Worm (Caenorhabditis elegans) whole organism, young adult: ENCODE results near the gene srlf-12.
A peak's percentile ranks its signal among the peaks of the same experiment; 100 is the strongest.

Source experiments
- B0261.1 ChIP-seq: sonication (generic microtip); optimal IDR thresholded peaks from 2 replicates; lab custom pipeline; 2016; ENCODE audit warnings: mild to moderate bottlenecking, missing genetic modification characterization, moderate library complexity, missing compliant biosample characterization
- C17E4.6 ChIP-seq: fragments of 200-800 bp; sonication (Bioruptor generic); IDR thresholded peaks from 2 replicates; pipeline ENCODE4 v1.3.6; 2022; ENCODE audit warnings: missing genetic modification reagents, missing genetic modification characterization, missing compliant biosample characterization
- D2030.7 ChIP-seq: fragments of 200-800 bp; sonication (Bioruptor generic); IDR thresholded peaks from 2 replicates; pipeline ENCODE4 v1.3.6; 2022; ENCODE audit warnings: missing genetic modification reagents, missing genetic modification characterization, missing compliant biosample characterization
- F22D6.2 ChIP-seq: sonication (generic microtip); optimal IDR thresholded peaks from 2 replicates; lab custom pipeline; 2016; ENCODE audit warnings: mild to moderate bottlenecking, missing genetic modification characterization, missing compliant biosample characterization
- F33H1.4 ChIP-seq: fragments of 200-800 bp; sonication (Bioruptor generic); IDR thresholded peaks from 2 replicates; pipeline ENCODE4 v1.3.6; 2022; ENCODE audit warnings: missing genetic modification reagents, missing genetic modification characterization, missing compliant biosample characterization
- F39B2.1 ChIP-seq: fragments of 200-800 bp; sonication (Bioruptor generic); IDR thresholded peaks from 2 replicates; pipeline ENCODE4 v1.3.6; 2022; ENCODE audit warnings: missing genetic modification reagents, missing genetic modification characterization, missing compliant biosample characterization
- F49E8.2 ChIP-seq: sonication (generic microtip); optimal IDR thresholded peaks from 3 replicates; lab custom pipeline; 2017; ENCODE audit warnings: missing genetic modification characterization, mild to moderate bottlenecking, missing compliant biosample characterization, antibody characterized with exemption, moderate library complexity; ENCODE audit not compliant: insufficient read depth
- T26A5.8 ChIP-seq: sonication (generic microtip); optimal IDR thresholded peaks from 2 replicates; lab custom pipeline; 2016; ENCODE audit warnings: missing genetic modification characterization, missing compliant biosample characterization
- ama-1 ChIP-seq, 3 experiments: fragments of 150-350 bp in 1 of 3; sonication (generic microtip) in 2 of 3; optimal IDR thresholded peaks; 2 replicates each; lab custom pipeline; 2014 to 2018; ENCODE audit warnings: missing biosample characterization in 2 of 3, missing genetic modification characterization in 2 of 3, missing genetic modification reagents in 2 of 3
- attf-3 ChIP-seq: fragments of 200-800 bp; sonication (Bioruptor generic); conservative IDR thresholded peaks from 2 replicates; pipeline ENCODE4 v1.3.6; 2022; ENCODE audit warnings: missing genetic modification reagents, missing genetic modification characterization, missing compliant biosample characterization
- attf-5 ChIP-seq: fragments of 200-800 bp; sonication (Bioruptor generic); optimal IDR thresholded peaks from 2 replicates; lab custom pipeline; 2018; ENCODE audit warnings: mild to moderate bottlenecking, missing genetic modification characterization, missing compliant biosample characterization
- bed-1 ChIP-seq: fragments of 200-800 bp; sonication (Bioruptor generic); IDR thresholded peaks from 2 replicates; pipeline ENCODE4 v1.3.6; 2022; ENCODE audit warnings: missing genetic modification reagents, missing genetic modification characterization, missing compliant biosample characterization
- cebp-1 ChIP-seq, 2 experiments: fragments of 200-800 bp in 1 of 2; sonication (Bioruptor generic) in 1 of 2; sonication (generic microtip) in 1 of 2; IDR thresholded peaks in 1 of 2; optimal IDR thresholded peaks in 1 of 2; 2 replicates each; pipeline versions ENCODE4 v1.3.6 to Lab custom; 2017 to 2022; ENCODE audit warnings: missing compliant biosample characterization in 2 of 2, missing genetic modification characterization in 2 of 2, mild to moderate bottlenecking in 1 of 2, missing genetic modification reagents in 1 of 2, moderate library complexity in 1 of 2
- ceh-79 ChIP-seq: sonication (generic microtip); optimal IDR thresholded peaks from 2 replicates; lab custom pipeline; 2017; ENCODE audit warnings: mild to moderate bottlenecking, missing genetic modification characterization, missing compliant biosample characterization
- ceh-91 ChIP-seq: fragments of 200-800 bp; sonication (Bioruptor generic); IDR thresholded peaks from 2 replicates; pipeline ENCODE4 v1.3.6; 2022; ENCODE audit warnings: missing genetic modification reagents, missing genetic modification characterization, missing compliant biosample characterization
- egl-18 ChIP-seq: fragments of 200-800 bp; sonication (Bioruptor generic); IDR thresholded peaks from 2 replicates; pipeline ENCODE4 v1.3.6; 2022; ENCODE audit warnings: missing genetic modification reagents, missing genetic modification characterization, missing compliant biosample characterization
- hmg-20 ChIP-seq: fragments of 200-800 bp; sonication (Bioruptor generic); IDR thresholded peaks from 2 replicates; pipeline ENCODE4 v1.3.6; 2022; ENCODE audit warnings: missing genetic modification reagents, missing genetic modification characterization, missing compliant biosample characterization
- hsf-1 ChIP-seq: fragments of 200-800 bp; sonication (Bioruptor generic); IDR thresholded peaks from 2 replicates; pipeline ENCODE4 v1.3.6; 2022; ENCODE audit warnings: missing genetic modification reagents, missing genetic modification characterization, missing compliant biosample characterization
- let-526 ChIP-seq: fragments of 200-800 bp; sonication (Bioruptor generic); IDR thresholded peaks from 2 replicates; pipeline ENCODE4 v1.3.6; 2022; ENCODE audit warnings: missing genetic modification reagents, missing genetic modification characterization, missing compliant biosample characterization
- lin-26 ChIP-seq: fragments of 200-800 bp; sonication (Bioruptor generic); IDR thresholded peaks from 2 replicates; pipeline ENCODE4 v1.3.6; 2022; ENCODE audit warnings: missing genetic modification reagents, missing genetic modification characterization, missing compliant biosample characterization
- lir-1 ChIP-seq: fragments of 200-800 bp; sonication (Bioruptor generic); conservative IDR thresholded peaks from 2 replicates; pipeline ENCODE4 v1.3.6; 2022; ENCODE audit warnings: missing genetic modification reagents, missing genetic modification characterization, missing compliant biosample characterization
- lsy-27 ChIP-seq: sonication (generic microtip); optimal IDR thresholded peaks from 2 replicates; lab custom pipeline; 2017; ENCODE audit warnings: missing genetic modification characterization, mild to moderate bottlenecking, missing compliant biosample characterization, antibody characterized with exemption, missing genotype, borderline replicate concordance; ENCODE audit not compliant: insufficient read depth
- madf-10 ChIP-seq: sonication (generic microtip); optimal IDR thresholded peaks from 2 replicates; lab custom pipeline; 2016; ENCODE audit warnings: mild to moderate bottlenecking, missing genetic modification characterization, missing compliant biosample characterization
- madf-3 ChIP-seq: fragments of 200-800 bp; sonication (Bioruptor generic); IDR thresholded peaks from 2 replicates; pipeline ENCODE4 v1.3.6; 2022; ENCODE audit warnings: missing genetic modification reagents, missing genetic modification characterization, missing compliant biosample characterization
- mel-28 ChIP-seq: sonication (generic microtip); optimal IDR thresholded peaks from 2 replicates; lab custom pipeline; 2016; ENCODE audit warnings: borderline replicate concordance, mild to moderate bottlenecking, missing genetic modification characterization, missing compliant biosample characterization
- nfya-1 ChIP-seq: sonication (generic microtip); optimal IDR thresholded peaks from 2 replicates; lab custom pipeline; 2017; ENCODE audit warnings: antibody characterized with exemption, missing compliant biosample characterization, missing genetic modification characterization, borderline replicate concordance; ENCODE audit not compliant: insufficient read depth
- nfya-2 ChIP-seq: fragments of 200-800 bp; sonication (Bioruptor generic); IDR thresholded peaks from 2 replicates; pipeline ENCODE4 v1.3.6; 2022; ENCODE audit warnings: missing genetic modification reagents, missing genetic modification characterization, missing compliant biosample characterization
- nhr-120 ChIP-seq: fragments of 200-800 bp; sonication (Bioruptor generic); IDR thresholded peaks from 2 replicates; pipeline ENCODE4 v1.3.6; 2022; ENCODE audit warnings: missing genetic modification characterization, missing compliant biosample characterization
- nhr-27 ChIP-seq: fragments of 200-800 bp; sonication (Bioruptor generic); optimal IDR thresholded peaks from 2 replicates; lab custom pipeline; 2018; ENCODE audit warnings: mild to moderate bottlenecking, missing genetic modification characterization, moderate library complexity, missing compliant biosample characterization
- nhr-80 ChIP-seq: sonication (generic microtip); optimal IDR thresholded peaks from 2 replicates; lab custom pipeline; 2016; ENCODE audit warnings: missing genetic modification characterization, missing compliant biosample characterization
- rcor-1 ChIP-seq: fragments of 200-800 bp; sonication (Bioruptor generic); IDR thresholded peaks from 2 replicates; pipeline ENCODE4 v1.3.6; 2022; ENCODE audit warnings: missing genetic modification reagents, missing genetic modification characterization, missing compliant biosample characterization
- rpc-1 ChIP-seq, 2 experiments: fragments of 150-350 bp in 1 of 2; sonication (generic microtip) in 1 of 2; optimal IDR thresholded peaks; 2 replicates each; lab custom pipeline; 2014 to 2018; ENCODE audit warnings: missing biosample characterization in 1 of 2, missing genetic modification characterization in 1 of 2, missing genetic modification reagents in 1 of 2, missing genotype in 1 of 2
- sea-2 ChIP-seq: fragments of 200-800 bp; sonication (Bioruptor generic); IDR thresholded peaks from 2 replicates; pipeline ENCODE4 v1.3.6; 2022; ENCODE audit warnings: missing genetic modification characterization, missing compliant biosample characterization
- snpc-1.1 ChIP-seq: sonication (generic microtip); optimal IDR thresholded peaks from 2 replicates; lab custom pipeline; 2017; ENCODE audit warnings: missing genetic modification characterization, mild to moderate bottlenecking, missing compliant biosample characterization, antibody characterized with exemption, moderate library complexity, missing genotype, missing genetic modification reagents; ENCODE audit not compliant: insufficient read depth
- snpc-3.4 ChIP-seq: sonication (generic microtip); optimal IDR thresholded peaks from 2 replicates; lab custom pipeline; 2017; ENCODE audit warnings: missing genetic modification characterization, mild to moderate bottlenecking, missing compliant biosample characterization, antibody characterized with exemption, moderate library complexity, missing genotype, missing genetic modification reagents
- snpc-4 ChIP-seq, 5 experiments: fragments of 150-350 bp in 1 of 5; sonication (generic microtip) in 4 of 5; optimal IDR thresholded peaks; 2 replicates each; lab custom pipeline; 2014 to 2018; ENCODE audit warnings: missing genetic modification characterization in 5 of 5, missing biosample characterization in 3 of 5, antibody characterized with exemption in 2 of 5, mild to moderate bottlenecking in 2 of 5, missing compliant biosample characterization in 2 of 5, missing genotype in 2 of 5, moderate library complexity in 2 of 5, missing genetic modification reagents in 1 of 5
- somi-1 ChIP-seq: fragments of 200-800 bp; sonication (Bioruptor generic); optimal IDR thresholded peaks from 2 replicates; lab custom pipeline; 2018; ENCODE audit warnings: mild to moderate bottlenecking, missing genetic modification characterization, missing compliant biosample characterization
- tbp1 ChIP-seq: fragments of 200-800 bp; sonication (Bioruptor generic); optimal IDR thresholded peaks from 2 replicates; lab custom pipeline; 2018; ENCODE audit warnings: mild to moderate bottlenecking, missing genetic modification characterization, missing compliant biosample characterization
- tbx-9 ChIP-seq: sonication (generic microtip); optimal IDR thresholded peaks from 2 replicates; lab custom pipeline; 2016; ENCODE audit warnings: borderline replicate concordance, missing genetic modification characterization, inconsistent platforms, missing compliant biosample characterization
- xnd-1 ChIP-seq: sonication (generic microtip); optimal IDR thresholded peaks from 2 replicates; lab custom pipeline; 2016; ENCODE audit warnings: missing genotype, missing genetic modification reagents, missing genetic modification characterization, missing compliant biosample characterization
- zim-3 ChIP-seq: sonication (generic microtip); optimal IDR thresholded peaks from 2 replicates; lab custom pipeline; 2017; ENCODE audit warnings: mild to moderate bottlenecking, missing genetic modification characterization, moderate library complexity, missing compliant biosample characterization
- ztf-18 ChIP-seq: sonication (generic microtip); optimal IDR thresholded peaks from 2 replicates; lab custom pipeline; 2016; ENCODE audit warnings: missing genotype, mild to moderate bottlenecking, missing genetic modification characterization, missing compliant biosample characterization
- ztf-22 ChIP-seq: fragments of 200-800 bp; sonication (Bioruptor generic); optimal IDR thresholded peaks from 2 replicates; lab custom pipeline; 2018; ENCODE audit warnings: mild to moderate bottlenecking, missing genetic modification characterization, moderate library complexity, missing compliant biosample characterization
- ztf-25 ChIP-seq: fragments of 200-800 bp; sonication (Bioruptor generic); IDR thresholded peaks from 2 replicates; pipeline ENCODE4 v1.3.6; 2022; ENCODE audit warnings: missing genetic modification reagents, missing genetic modification characterization, missing compliant biosample characterization
- ztf-6 ChIP-seq: fragments of 200-800 bp; sonication (Bioruptor generic); IDR thresholded peaks from 2 replicates; pipeline ENCODE4 v1.3.6; 2022; ENCODE audit warnings: missing genetic modification reagents, missing genetic modification characterization, missing compliant biosample characterization

Gene srlf-12

DNA sequence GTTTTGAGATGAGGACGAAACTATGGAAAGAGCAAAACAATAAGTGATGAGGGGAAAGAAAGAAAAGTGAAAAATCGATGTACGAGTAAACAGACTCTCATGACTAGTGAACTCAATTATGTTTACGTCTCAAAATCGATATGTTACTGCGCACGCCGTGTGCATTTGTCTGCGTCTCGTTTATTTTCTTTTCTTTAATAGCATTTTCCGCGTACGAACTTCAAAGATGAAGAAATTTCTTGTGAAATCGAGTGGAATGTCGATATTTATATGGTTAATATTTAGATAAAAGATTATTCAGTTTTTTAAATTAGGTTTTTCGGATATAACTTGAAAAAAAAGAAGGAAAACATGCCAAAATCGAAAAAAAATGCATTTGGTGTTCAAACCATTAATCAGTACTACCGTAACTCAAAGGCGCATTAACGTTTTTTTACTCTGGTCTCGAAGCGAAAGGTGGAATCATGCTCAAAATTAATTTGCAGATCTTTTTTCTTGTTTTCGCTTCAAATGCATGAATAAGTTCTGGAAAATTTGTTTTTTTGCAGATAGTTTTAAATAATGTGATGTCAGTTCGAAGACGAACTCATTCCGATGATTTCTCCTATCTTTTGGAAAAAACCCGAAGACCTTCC is 45.1 kb upstream of the srlf-12 start, which contains the start of gene fic-1 (continued):
- TF ChIP-seq mel-28 (tag; lab: Kevin White, UChicago) (no peak), ama-1 (optimal IDR thresholded peaks at IDR 0.05; lab: Kevin White, UChicago) (no peak), ama-1 (GFP tag; optimal IDR thresholded peaks at IDR 0.05; lab: Kevin White, UChicago) (no peak), nhr-27 (tag; lab: Kevin White, UChicago) (no peak), snpc-4 (GFP tag; optimal IDR thresholded peaks at IDR 0.05; lab: Kevin White, UChicago) (no peak), snpc-4 (tag; optimal IDR thresholded peaks at IDR 0.05; lab: Kevin White, UChicago) (peak in 2 of 4 experiments; percentile 2 to 15), D2030.7 (GFP tag; lab: Robert Waterston, UW) (0 out of 2 replicates have a peak, but pooled peaks have one; percentile 19), nfya-2 (GFP tag; lab: Robert Waterston, UW) (no peak), hmg-20 (GFP tag; lab: Robert Waterston, UW) (no peak), lsy-27 (no peak), tbp1 (GFP tag; lab: Kevin White, UChicago) (no peak), ztf-6 (no peak), ceh-79 (tag; lab: Kevin White, UChicago) (no peak), ztf-25 (GFP tag; lab: Robert Waterston, UW) (no peak), somi-1 (GFP tag; lab: Kevin White, UChicago) (no peak), F49E8.2 (no peak), rpc-1 (optimal IDR thresholded peaks at IDR 0.05; lab: Kevin White, UChicago) (no peak), rpc-1 (tag; optimal IDR thresholded peaks at IDR 0.05; lab: Kevin White, UChicago) (no peak), ztf-18 (tag; lab: Kevin White, UChicago) (peak; percentile 59), bed-1 (GFP tag; lab: Robert Waterston, UW) (no peak), attf-3 (GFP tag; lab: Robert Waterston, UW) (no peak), nhr-120 (no peak), ztf-22 (no peak), tbx-9 (no peak), T26A5.8 (tag; lab: Kevin White, UChicago) (no peak), F22D6.2 (no peak), F33H1.4 (GFP tag; lab: Robert Waterston, UW) (peak; percentile 87), egl-18 (GFP tag; lab: Robert Waterston, UW) (no peak), B0261.1 (tag; lab: Kevin White, UChicago) (no peak), lir-1 (GFP tag; lab: Robert Waterston, UW) (no peak), nfya-1 (tag; lab: Kevin White, UChicago) (no peak), sea-2 (GFP tag; lab: Robert Waterston, UW) (no peak), nhr-80 (tag; lab: Kevin White, UChicago) (no peak), C17E4.6 (GFP tag; lab: Robert Waterston, UW) (no peak), zim-3 (tag; lab: Kevin White, UChicago) (no peak), attf-5 (GFP tag; lab: Kevin White, UChicago) (peak; percentile 54), ceh-91 (GFP tag; lab: Robert Waterston, UW) (no peak), madf-10 (tag; lab: Kevin White, UChicago) (peak; percentile 14), cebp-1 (GFP tag; IDR thresholded peaks at IDR 0.05; lab: Robert Waterston, UW) (peak; percentile 48; the same call in 1 of the 2 replicates), cebp-1 (tag; optimal IDR thresholded peaks at IDR 0.05; lab: Kevin White, UChicago) (peak; percentile 90), lin-26 (GFP tag; lab: Robert Waterston, UW) (no peak), madf-3 (no peak), let-526 (no peak), snpc-1.1 (tag; lab: Kevin White, UChicago) (no peak), F39B2.1 (no peak), hsf-1 (no peak), xnd-1 (tag; lab: Kevin White, UChicago) (peak; percentile 81), snpc-3.4 (peak; percentile 10), rcor-1 (peak; percentile 30; the same call in 1 of the 2 replicates)
